Worm (Caenorhabditis elegans): Measurements from ENCODE around the gene T11F9.21.

The T11F9.21 gene

DNA sequence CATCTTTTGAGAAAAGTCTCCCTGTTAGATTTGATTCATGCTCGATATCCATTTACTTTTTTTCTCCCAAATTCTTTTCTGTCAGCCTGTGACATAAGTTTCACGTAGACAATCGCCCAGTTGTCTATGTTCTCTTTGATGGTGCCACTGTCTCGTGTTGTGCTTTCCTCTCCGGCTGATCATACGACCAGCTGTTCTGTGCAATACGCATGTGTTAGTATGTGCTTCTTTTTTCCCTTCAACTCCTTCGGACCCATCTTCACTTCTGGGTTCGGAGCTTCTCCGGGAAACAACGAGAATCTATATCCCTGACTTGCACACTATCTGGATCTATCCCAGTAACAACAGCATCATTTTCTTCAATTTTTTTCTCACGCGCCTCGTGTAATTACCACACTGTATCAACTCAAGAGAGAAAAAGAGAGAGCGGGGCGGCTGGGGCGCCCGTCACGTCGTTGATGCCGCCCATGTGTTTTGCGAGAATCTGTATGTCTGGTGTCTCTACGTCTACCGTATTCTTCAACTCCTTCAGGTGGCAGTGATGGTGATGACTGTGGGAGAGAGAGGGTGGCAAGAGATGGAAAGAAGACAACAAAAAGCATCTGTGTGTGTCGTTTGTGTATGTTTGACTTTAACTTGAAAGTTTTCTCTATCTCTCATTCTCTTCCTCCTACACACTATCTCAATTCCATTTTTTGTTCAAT, 39.4 kb downstream of the T11F9.21 start (continued):
- TF ChIP-seq F49E8.2 (tag; optimal IDR thresholded peaks at IDR 0.05; ENCODE audit: insufficient read depth) (no peak), ceh-79 (tag; optimal IDR thresholded peaks at IDR 0.05) (no peak), ceh-40 (GFP tag; IDR thresholded peaks at IDR 0.05) (no peak), C17E4.6 (GFP tag; IDR thresholded peaks at IDR 0.05) (no peak), rcor-1 (GFP tag; IDR thresholded peaks at IDR 0.05) (no peak), egrh-3 (GFP tag; IDR thresholded peaks at IDR 0.05) (no peak; the same call in 1 of the 2 replicates), C06A6.2 (GFP tag; conservative IDR thresholded peaks at IDR 0.05) (0 out of 2 replicates have a peak, but pooled peaks have one; percentile 52), hlh-12 (tag; optimal IDR thresholded peaks at IDR 0.05) (no peak), lin-26 (GFP tag; IDR thresholded peaks at IDR 0.05) (0 out of 2 replicates have a peak, but pooled peaks have one; percentile 49), lsy-27 (tag; optimal IDR thresholded peaks at IDR 0.05; ENCODE audit: borderline replicate concordance, insufficient read depth) (no peak), fkh-3 (tag; optimal IDR thresholded peaks at IDR 0.05) (no peak), xnd-1 (tag; optimal IDR thresholded peaks at IDR 0.05) (no peak), lin-54 (GFP tag; optimal IDR thresholded peaks at IDR 0.05) (peak; percentile 8), tbx-9 (tag; optimal IDR thresholded peaks at IDR 0.05; ENCODE audit: borderline replicate concordance) (no peak), ama-1 (optimal IDR thresholded peaks at IDR 0.05) (no peak), ama-1 (GFP tag; optimal IDR thresholded peaks at IDR 0.05) (no peak), cebp-1 (GFP tag; IDR thresholded peaks at IDR 0.05) (no peak), cebp-1 (tag; optimal IDR thresholded peaks at IDR 0.05) (peak; percentile 77), B0336.3 (GFP tag; IDR thresholded peaks at IDR 0.05) (peak; percentile 78), madf-8 (GFP tag; conservative IDR thresholded peaks at IDR 0.05) (no peak), Y95B8A.8 (GFP tag; IDR thresholded peaks at IDR 0.05) (no peak), ztf-26 (tag; optimal IDR thresholded peaks at IDR 0.05) (peak; percentile 70), efl-1 (GFP tag; optimal IDR thresholded peaks at IDR 0.05) (no peak), aptf-2 (GFP tag; conservative IDR thresholded peaks at IDR 0.05) (no peak), lir-1 (GFP tag; conservative IDR thresholded peaks at IDR 0.05) (no peak), madf-6 (GFP tag; IDR thresholded peaks at IDR 0.05) (no peak), dpff-1 (tag; optimal IDR thresholded peaks at IDR 0.05) (no peak), B0261.1 (tag; optimal IDR thresholded peaks at IDR 0.05) (no peak), bed-1 (GFP tag; IDR thresholded peaks at IDR 0.05) (no peak), T26A5.8 (tag; optimal IDR thresholded peaks at IDR 0.05) (no peak), sdz-38 (tag; optimal IDR thresholded peaks at IDR 0.05) (no peak), madf-10 (tag; optimal IDR thresholded peaks at IDR 0.05) (peak; percentile 55), pha-4 (tag; optimal IDR thresholded peaks at IDR 0.05) (no peak), nfyb-1 (GFP tag; IDR thresholded peaks at IDR 0.05) (no peak), ceh-91 (GFP tag; IDR thresholded peaks at IDR 0.05) (no peak), ztf-3 (GFP tag; optimal IDR thresholded peaks at IDR 0.05) (peak; percentile 34), Y56A3A.18 (GFP tag; IDR thresholded peaks at IDR 0.05) (0 out of 2 replicates have a peak, but pooled peaks have one; percentile 39), nhr-27 (tag; optimal IDR thresholded peaks at IDR 0.05) (no peak), F39B2.1 (GFP tag; IDR thresholded peaks at IDR 0.05) (no peak), chd-7 (tag; optimal IDR thresholded peaks at IDR 0.05) (peak; percentile 69), ztf-28 (GFP tag; IDR thresholded peaks at IDR 0.05) (no peak), attf-6 (GFP tag; IDR thresholded peaks at IDR 0.05) (no peak), sea-2 (GFP tag; IDR thresholded peaks at IDR 0.05) (no peak), repo-1 (tag; optimal IDR thresholded peaks at IDR 0.05) (peak; percentile 59), ztf-25 (GFP tag; IDR thresholded peaks at IDR 0.05) (no peak), F22D6.2 (tag; optimal IDR thresholded peaks at IDR 0.05) (peak; percentile 85), nfya-2 (GFP tag; IDR thresholded peaks at IDR 0.05) (no peak), dpl-1 (GFP tag; optimal IDR thresholded peaks at IDR 0.05) (no peak), ZK185.1 (tag; optimal IDR thresholded peaks at IDR 0.05; ENCODE audit: poor library complexity, severe bottlenecking) (peak; percentile 40)
